In genomic region chrIV:2676281-2676680, ce11 we compare ENCODE assay signal across 1 worm cellular context.
TF ChIP-seq lines count a peak whose summit lies in the region.

Gene Y94H6A.3 (plus strand): TSS chrIV:2676512.

TF ChIP-seq in whole organism, L1 larva, 84 proteins besides CTCF, POLR2A, EP300 and RAD21 (continued from another document):
- TF ChIP-seq C04F5.9 (tag; optimal IDR thresholded peaks at IDR 0.05; lab: Kevin White, UChicago), result peak; percentile 82
- peak; percentile 69 for TF ChIP-seq F16B12.6 (tag; optimal IDR thresholded peaks at IDR 0.05; lab: Kevin White, UChicago)
- no peak for TF ChIP-seq sptf-1 (tag; optimal IDR thresholded peaks at IDR 0.05; lab: Kevin White, UChicago)
- TF ChIP-seq ceh-90 (tag; optimal IDR thresholded peaks at IDR 0.05; lab: Kevin White, UChicago), result peak; percentile 68
- no peak for TF ChIP-seq hlh-17 (GFP tag; optimal IDR thresholded peaks at IDR 0.05; lab: Kevin White, UChicago; ENCODE audit: borderline replicate concordance)
- peak; percentile 62 for TF ChIP-seq aly-2 (tag; optimal IDR thresholded peaks at IDR 0.05; lab: Kevin White, UChicago)
- TF ChIP-seq nhr-20 (tag; optimal IDR thresholded peaks at IDR 0.05; lab: Kevin White, UChicago), result peak; percentile 91
- TF ChIP-seq pqm-1 (tag; optimal IDR thresholded peaks at IDR 0.05; lab: Kevin White, UChicago), result no peak
- peak; percentile 99 for TF ChIP-seq lin-35 (GFP tag; optimal IDR thresholded peaks at IDR 0.05; lab: Kevin White, UChicago)
- TF ChIP-seq lsy-2 (tag; optimal IDR thresholded peaks at IDR 0.05; lab: Kevin White, UChicago), result peak; percentile 96
- TF ChIP-seq fos-1 (tag; optimal IDR thresholded peaks at IDR 0.05; lab: Kevin White, UChicago), result peak; percentile 85
- TF ChIP-seq Y116A8C.19 (tag; optimal IDR thresholded peaks at IDR 0.05; lab: Kevin White, UChicago; ENCODE audit: borderline replicate concordance), result no peak
- TF ChIP-seq rnt-1 (tag; optimal IDR thresholded peaks at IDR 0.05; lab: Kevin White, UChicago), result peak; percentile 96
- TF ChIP-seq ama-1 (optimal IDR thresholded peaks at IDR 0.05; lab: Kevin White, UChicago), result peak; percentile 51
- peak; percentile 91 for TF ChIP-seq irx-1 (tag; optimal IDR thresholded peaks at IDR 0.05; lab: Kevin White, UChicago)
- TF ChIP-seq nhr-76 (tag; optimal IDR thresholded peaks at IDR 0.05; lab: Kevin White, UChicago), result no peak
- TF ChIP-seq nhr-77 (tag; optimal IDR thresholded peaks at IDR 0.05; lab: Kevin White, UChicago), result peak; percentile 75
- no peak for TF ChIP-seq hlh-4 (tag; optimal IDR thresholded peaks at IDR 0.05; lab: Kevin White, UChicago)
- TF ChIP-seq lir-3 (tag; optimal IDR thresholded peaks at IDR 0.05; lab: Kevin White, UChicago; ENCODE audit: poor library complexity), result no peak
- peak; percentile 87 for TF ChIP-seq ceh-8 (GFP tag; optimal IDR thresholded peaks at IDR 0.05; lab: Kevin White, UChicago)
- TF ChIP-seq nhr-28 (tag; optimal IDR thresholded peaks at IDR 0.05; lab: Kevin White, UChicago), result no peak
- peak; percentile 87 for TF ChIP-seq C16A3.4 (tag; optimal IDR thresholded peaks at IDR 0.05; lab: Kevin White, UChicago)
- TF ChIP-seq lin-14 (GFP tag; optimal IDR thresholded peaks at IDR 0.05; lab: Kevin White, UChicago), result no peak
- TF ChIP-seq mef-2 (tag; optimal IDR thresholded peaks at IDR 0.05; lab: Kevin White, UChicago), result no peak
- peak in 1 of 2 experiments; percentile 77 for TF ChIP-seq ztf-11 (tag; optimal IDR thresholded peaks at IDR 0.05; lab: Kevin White, UChicago)
